Fruit fly (Drosophila melanogaster) whole organism, embryonic: ENCODE results near the gene CG32079.

Experiments used
- CG10147 ChIP-seq: fragments of 200-800 bp; sonication (Bioruptor generic); optimal IDR thresholded peaks from 2 replicates; lab custom pipeline; 2019; ENCODE audit warnings: missing biosample characterization, mild to moderate bottlenecking, missing genetic modification characterization, moderate library complexity
- CG12769 ChIP-seq: fragments of 200-800 bp; sonication (Bioruptor generic); optimal IDR thresholded peaks from 2 replicates; lab custom pipeline; 2019; ENCODE audit warnings: missing biosample characterization, mild to moderate bottlenecking, missing genetic modification characterization, moderate library complexity
- CG13775 ChIP-seq: fragments of 200-800 bp; sonication (Bioruptor generic); optimal IDR thresholded peaks from 3 replicates; lab custom pipeline; 2017; ENCODE audit warnings: missing biosample characterization, mild to moderate bottlenecking, missing genetic modification characterization
- CG6683 ChIP-seq: fragments of 200-800 bp; sonication (Bioruptor generic); optimal IDR thresholded peaks from 2 replicates; lab custom pipeline; 2017; ENCODE audit warnings: missing biosample characterization, mild to moderate bottlenecking, missing genetic modification characterization, missing genetic modification reagents
- Rx ChIP-seq: fragments of 200-800 bp; sonication (Bioruptor generic); IDR thresholded peaks from 2 replicates; pipeline ENCODE4 v1.3.6; 2022; ENCODE audit warnings: missing biosample characterization, missing genetic modification characterization
- Ssrp ChIP-seq: fragments of 200-800 bp; sonication (Bioruptor generic); optimal IDR thresholded peaks from 2 replicates; lab custom pipeline; 2018; ENCODE audit warnings: missing biosample characterization, mild to moderate bottlenecking, missing genetic modification characterization, moderate library complexity
- corto ChIP-seq: fragments of 200-800 bp; sonication (Bioruptor generic); optimal IDR thresholded peaks from 2 replicates; lab custom pipeline; 2016; ENCODE audit warnings: missing biosample characterization, mild to moderate bottlenecking, missing genetic modification characterization, moderate library complexity
- pho ChIP-seq: fragments of 200-800 bp; sonication (Bioruptor generic); optimal IDR thresholded peaks from 2 replicates; lab custom pipeline; 2016; ENCODE audit warnings: missing biosample characterization, missing genetic modification characterization
- scrt ChIP-seq: fragments of 200-800 bp; sonication (Bioruptor generic); optimal IDR thresholded peaks from 2 replicates; lab custom pipeline; 2018; ENCODE audit warnings: missing biosample characterization, mild to moderate bottlenecking, missing genetic modification characterization, moderate library complexity

dm6 chr3L:11046559-11046958 lies 21.2 kb downstream of the CG32079 start:
- no peak for TF ChIP-seq Ssrp
- TF ChIP-seq CG6683 = no peak
- no peak for TF ChIP-seq CG10147 (GFP tag; lab: Kevin White, UChicago)
- no peak for TF ChIP-seq Rx (GFP tag; lab: Robert Waterston, UW)
- no peak for TF ChIP-seq CG12769 (tag; lab: Kevin White, UChicago)
- no peak for TF ChIP-seq corto (GFP tag; lab: Kevin White, UChicago)
- no peak for TF ChIP-seq pho (GFP tag; lab: Kevin White, UChicago)
- TF ChIP-seq CG13775 (GFP tag; lab: Kevin White, UChicago) = no peak
- TF ChIP-seq scrt (GFP tag; lab: Kevin White, UChicago) = no peak
